Fruit fly (Drosophila melanogaster): Measurements from ENCODE around the gene rols.

Gene rols

dm6 chr3L:12074952-12075351 lies 10.3 kb upstream of the rols start:
- TF ChIP-seq CG31627 (GFP tag; optimal IDR thresholded peaks at IDR 0.05) (no peak), ss (GFP tag; optimal IDR thresholded peaks at IDR 0.05) (no peak), fkh (GFP tag; optimal IDR thresholded peaks at IDR 0.05) (peak; percentile 70), spab (GFP tag; optimal IDR thresholded peaks at IDR 0.05) (no peak)

- TF ChIP-seq CG8319 (GFP tag; optimal IDR thresholded peaks at IDR 0.05) (no peak), CG4318 (GFP tag; optimal IDR thresholded peaks at IDR 0.05) (no peak), Blimp-1 (GFP tag; optimal IDR thresholded peaks at IDR 0.05) (no peak), svp (GFP tag) (peak; percentile 56)
Observed at dm6 chr3L:12073861-12074633, 9.4 kb upstream of the rols start.

- TF ChIP-seq fd85E (GFP tag; optimal IDR thresholded peaks at IDR 0.05) = no peak
- TF ChIP-seq fd59A (GFP tag; optimal IDR thresholded peaks at IDR 0.05) = no peak
- TF ChIP-seq Eip75B (GFP tag; optimal IDR thresholded peaks at IDR 0.05) = peak; percentile 27
- TF ChIP-seq lz (GFP tag; optimal IDR thresholded peaks at IDR 0.05) = peak; percentile 12
- TF ChIP-seq CG8119 (GFP tag; IDR thresholded peaks at IDR 0.05) = peak; percentile 42; the same call in 1 of the 3 replicates
- TF ChIP-seq ss (GFP tag; optimal IDR thresholded peaks at IDR 0.05) = no peak
- TF ChIP-seq Blimp-1 (GFP tag; optimal IDR thresholded peaks at IDR 0.05) = no peak
- TF ChIP-seq CG10669 (GFP tag; optimal IDR thresholded peaks at IDR 0.05) = no peak
- no peak for TF ChIP-seq salr (GFP tag; optimal IDR thresholded peaks at IDR 0.05)
- peak; percentile 34 for TF ChIP-seq CG6276 (GFP tag; optimal IDR thresholded peaks at IDR 0.05)
- no peak for TF ChIP-seq Ets21C (GFP tag; optimal IDR thresholded peaks at IDR 0.05)
- peak; percentile 38 for TF ChIP-seq acj6 (GFP tag; optimal IDR thresholded peaks at IDR 0.05)
- peak; percentile 3 for TF ChIP-seq Smox (GFP tag; optimal IDR thresholded peaks at IDR 0.05)
- no peak for TF ChIP-seq CG1621 (tag; optimal IDR thresholded peaks at IDR 0.05)
- TF ChIP-seq CG7368 (GFP tag; optimal IDR thresholded peaks at IDR 0.05) = no peak
- TF ChIP-seq Gug (GFP tag; IDR thresholded peaks at IDR 0.05) = peak; percentile 64
- peak; percentile 59 for TF ChIP-seq CG32006 (GFP tag; optimal IDR thresholded peaks at IDR 0.05)
- peak; percentile 79 for TF ChIP-seq Hr4 (GFP tag; optimal IDR thresholded peaks at IDR 0.05)
- peak; percentile 32 for TF ChIP-seq pdm3 (GFP tag; optimal IDR thresholded peaks at IDR 0.05)
- TF ChIP-seq Hr39 (GFP tag; optimal IDR thresholded peaks at IDR 0.05) = peak; percentile 27
- no peak for TF ChIP-seq dsx (GFP tag; optimal IDR thresholded peaks at IDR 0.05; ENCODE audit: poor library complexity, severe bottlenecking)
- TF ChIP-seq Ets96B (tag; optimal IDR thresholded peaks at IDR 0.05) = no peak
- TF ChIP-seq Hr38 (GFP tag; optimal IDR thresholded peaks at IDR 0.05) = no peak
- peak; percentile 9 for TF ChIP-seq cyc (GFP tag; optimal IDR thresholded peaks at IDR 0.05)
- no peak for TF ChIP-seq Lpt (GFP tag; optimal IDR thresholded peaks at IDR 0.05)
- TF ChIP-seq dac (GFP tag; optimal IDR thresholded peaks at IDR 0.05) = no peak
- TF ChIP-seq Eip93F (GFP tag; optimal IDR thresholded peaks at IDR 0.05) = no peak
- TF ChIP-seq CG11762 (GFP tag; optimal IDR thresholded peaks at IDR 0.05; ENCODE audit: insufficient read depth) = peak; percentile 27
- TF ChIP-seq CG11294 (GFP tag; IDR thresholded peaks at IDR 0.05) = peak; percentile 58; the same call in 1 of the 2 replicates
- TF ChIP-seq CG10631 (GFP tag; optimal IDR thresholded peaks at IDR 0.05) = no peak
- peak; percentile 47 for TF ChIP-seq achi (GFP tag; optimal IDR thresholded peaks at IDR 0.05)
- peak; percentile 54 for TF ChIP-seq Sox14 (GFP tag; optimal IDR thresholded peaks at IDR 0.05)
- peak; percentile 83 for TF ChIP-seq CG15336 (GFP tag; IDR thresholded peaks at IDR 0.05)
- TF ChIP-seq CG6808 (GFP tag; optimal IDR thresholded peaks at IDR 0.05) = no peak
- peak; percentile 60 for TF ChIP-seq svp (GFP tag)
- TF ChIP-seq Met (GFP tag; optimal IDR thresholded peaks at IDR 0.05) = peak; percentile 51
- TF ChIP-seq CG11902 (GFP tag; optimal IDR thresholded peaks at IDR 0.05) = no peak
- TF ChIP-seq net (GFP tag; optimal IDR thresholded peaks at IDR 0.05) = no peak
- no peak for TF ChIP-seq CG8319 (GFP tag; optimal IDR thresholded peaks at IDR 0.05)
- TF ChIP-seq CG31627 (GFP tag; optimal IDR thresholded peaks at IDR 0.05) = peak; percentile 9
- no peak for TF ChIP-seq fkh (GFP tag; optimal IDR thresholded peaks at IDR 0.05)
- TF ChIP-seq CG6792 (GFP tag; optimal IDR thresholded peaks at IDR 0.05) = no peak
- TF ChIP-seq CG3919 (GFP tag; optimal IDR thresholded peaks at IDR 0.05) = peak; percentile 30
- peak; percentile 85 for TF ChIP-seq eg (GFP tag; IDR thresholded peaks at IDR 0.05)
- peak; percentile 60 for TF ChIP-seq CG4318 (GFP tag; optimal IDR thresholded peaks at IDR 0.05)
Observed at dm6 chr3L:12073076-12073475, 8.4 kb upstream of the rols start.

All from whole organism, prepupa.